Worm (Caenorhabditis elegans) whole organism, early embryonic: ENCODE results near the gene F28H7.7.

Source experiments
- B0310.2 ChIP-seq: sonication (generic microtip); optimal IDR thresholded peaks from 2 replicates; lab custom pipeline; 2016; ENCODE audit warnings: mild to moderate bottlenecking, missing genetic modification characterization, missing compliant biosample characterization
- F13C5.2 ChIP-seq: sonication (generic microtip); optimal IDR thresholded peaks from 2 replicates; lab custom pipeline; 2017; ENCODE audit warnings: mild to moderate bottlenecking, missing genetic modification characterization, inconsistent platforms, missing compliant biosample characterization
- aly-1 ChIP-seq: sonication (generic microtip); optimal IDR thresholded peaks from 2 replicates; lab custom pipeline; 2016; ENCODE audit warnings: missing genetic modification characterization, missing compliant biosample characterization
- ama-1 ChIP-seq: fragments of 150-350 bp; optimal IDR thresholded peaks from 2 replicates; lab custom pipeline; 2014
- ceh-13 ChIP-seq: fragments of 200-800 bp; sonication (Bioruptor generic); optimal IDR thresholded peaks from 2 replicates; lab custom pipeline; 2018; ENCODE audit warnings: mild to moderate bottlenecking, missing genetic modification characterization, missing compliant biosample characterization
- ceh-36 ChIP-seq: sonication (generic microtip); optimal IDR thresholded peaks from 2 replicates; lab custom pipeline; 2016; ENCODE audit warnings: missing genetic modification characterization, inconsistent platforms, missing compliant biosample characterization
- ets-7 ChIP-seq: sonication (generic microtip); optimal IDR thresholded peaks from 2 replicates; lab custom pipeline; 2016; ENCODE audit warnings: missing genotype, missing genetic modification characterization, missing compliant biosample characterization
- flt-1 ChIP-seq: fragments of 200-800 bp; sonication (Bioruptor generic); IDR thresholded peaks from 2 replicates; pipeline ENCODE4 v1.3.6; 2022; ENCODE audit warnings: missing genetic modification characterization, missing compliant biosample characterization
- hmbx-1 ChIP-seq: sonication (generic microtip); optimal IDR thresholded peaks from 2 replicates; lab custom pipeline; 2016; ENCODE audit warnings: mild to moderate bottlenecking, missing genetic modification characterization, missing compliant biosample characterization
- hmg-4 ChIP-seq: fragments of 200-800 bp; sonication (Bioruptor generic); optimal IDR thresholded peaks from 2 replicates; lab custom pipeline; 2018; ENCODE audit warnings: mild to moderate bottlenecking, missing genetic modification characterization, missing compliant biosample characterization
- hnd-1 ChIP-seq: sonication (generic microtip); optimal IDR thresholded peaks from 2 replicates; lab custom pipeline; 2016; ENCODE audit warnings: missing genetic modification characterization, missing compliant biosample characterization
- pes-1 ChIP-seq: fragments of 200-800 bp; sonication (Bioruptor generic); IDR thresholded peaks from 2 replicates; pipeline ENCODE4 v1.3.6; 2022; ENCODE audit warnings: missing genetic modification reagents, missing genetic modification characterization, missing compliant biosample characterization
- scrt-1 ChIP-seq: fragments of 200-800 bp; sonication (Bioruptor generic); IDR thresholded peaks from 2 replicates; pipeline ENCODE4 v1.3.6; 2022; ENCODE audit warnings: missing genetic modification characterization, missing compliant biosample characterization
- sea-1 ChIP-seq: fragments of 200-800 bp; sonication (Bioruptor generic); conservative IDR thresholded peaks from 2 replicates; pipeline ENCODE4 v1.3.6; 2022; ENCODE audit warnings: missing genetic modification characterization, missing compliant biosample characterization
- tbx-11 ChIP-seq: fragments of 200-800 bp; sonication (Bioruptor generic); IDR thresholded peaks from 2 replicates; pipeline ENCODE4 v1.3.6; 2022; ENCODE audit warnings: missing genetic modification characterization, missing compliant biosample characterization
- tbx-37 ChIP-seq: fragments of 200-800 bp; sonication (Bioruptor generic); conservative IDR thresholded peaks from 2 replicates; pipeline ENCODE4 v1.3.6; 2022; ENCODE audit warnings: missing genetic modification reagents, missing genetic modification characterization, missing compliant biosample characterization
- tra-4 ChIP-seq: sonication (generic microtip); optimal IDR thresholded peaks from 2 replicates; lab custom pipeline; 2017; ENCODE audit warnings: missing genetic modification characterization, missing compliant biosample characterization

F28H7.7 gene

DNA sequence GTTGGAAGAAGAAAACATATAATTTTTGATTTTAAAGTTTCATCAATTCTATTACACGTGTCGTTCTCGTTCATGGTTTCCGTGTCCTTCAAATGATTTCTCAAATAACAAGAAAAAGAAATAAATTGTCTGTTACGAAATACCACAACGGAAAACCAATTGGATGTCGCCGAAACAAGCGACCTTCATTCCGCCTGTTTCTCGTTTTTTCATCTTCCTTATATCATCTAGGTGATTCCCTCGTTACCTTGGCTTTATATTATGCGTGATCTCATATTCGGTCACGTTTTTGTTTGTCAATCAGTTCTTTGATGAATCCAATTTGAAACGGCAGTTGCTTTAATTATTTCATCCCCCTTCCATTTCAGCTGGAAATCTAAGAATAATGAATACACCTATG, 3.2 kb upstream of the F28H7.7 start:
- TF ChIP-seq pes-1 (no peak), sea-1 (GFP tag; lab: Robert Waterston, UW) (no peak), ama-1 (no peak), scrt-1 (no peak), hmbx-1 (no peak), F13C5.2 (tag; lab: Kevin White, UChicago) (no peak), hmg-4 (no peak), tbx-11 (GFP tag; lab: Robert Waterston, UW) (no peak), ceh-13 (no peak), ets-7 (tag; lab: Kevin White, UChicago) (no peak), tbx-37 (GFP tag; lab: Robert Waterston, UW) (no peak), B0310.2 (tag; lab: Kevin White, UChicago) (no peak), flt-1 (GFP tag; lab: Robert Waterston, UW) (no peak), hnd-1 (no peak), tra-4 (no peak), aly-1 (tag; lab: Kevin White, UChicago) (no peak)

DNA sequence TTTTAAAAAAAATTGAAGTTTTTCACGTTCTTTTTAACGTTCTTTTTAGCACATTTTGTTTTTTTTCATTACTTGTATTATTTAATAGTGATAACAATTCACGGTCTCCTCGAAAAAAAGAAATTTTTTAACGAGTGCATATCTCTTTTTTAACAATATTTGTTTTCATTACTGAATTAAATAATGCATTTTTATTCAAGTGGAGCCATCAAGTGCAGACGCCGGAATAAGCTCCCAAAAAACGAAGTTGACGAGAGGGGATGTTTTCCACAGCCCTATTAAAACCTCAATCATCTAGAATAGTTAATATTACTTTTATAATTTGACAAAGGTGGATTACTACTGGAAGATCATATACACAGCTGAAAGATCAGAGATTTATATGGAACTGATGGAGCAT, 2.7 kb upstream of the F28H7.7 start, which contains the start of gene irld-6:
Gene irld-6, minus strand, starts transcription at position 101 of the 400 bp plus-strand sequence.
- TF ChIP-seq tbx-11 (GFP tag; lab: Robert Waterston, UW), result no peak
- TF ChIP-seq ets-7 (tag; lab: Kevin White, UChicago), result no peak
- no peak for TF ChIP-seq tbx-37 (GFP tag; lab: Robert Waterston, UW)
- TF ChIP-seq scrt-1, result no peak
- no peak for TF ChIP-seq F13C5.2 (tag; lab: Kevin White, UChicago)
- no peak for TF ChIP-seq tra-4
- TF ChIP-seq B0310.2 (tag; lab: Kevin White, UChicago), result no peak
- TF ChIP-seq hmg-4, result no peak
- TF ChIP-seq hmbx-1, result no peak
- no peak for TF ChIP-seq sea-1 (GFP tag; lab: Robert Waterston, UW)
- no peak for TF ChIP-seq hnd-1
- no peak for TF ChIP-seq ceh-13
- TF ChIP-seq ceh-36 (tag; lab: Kevin White, UChicago), result no peak

DNA sequence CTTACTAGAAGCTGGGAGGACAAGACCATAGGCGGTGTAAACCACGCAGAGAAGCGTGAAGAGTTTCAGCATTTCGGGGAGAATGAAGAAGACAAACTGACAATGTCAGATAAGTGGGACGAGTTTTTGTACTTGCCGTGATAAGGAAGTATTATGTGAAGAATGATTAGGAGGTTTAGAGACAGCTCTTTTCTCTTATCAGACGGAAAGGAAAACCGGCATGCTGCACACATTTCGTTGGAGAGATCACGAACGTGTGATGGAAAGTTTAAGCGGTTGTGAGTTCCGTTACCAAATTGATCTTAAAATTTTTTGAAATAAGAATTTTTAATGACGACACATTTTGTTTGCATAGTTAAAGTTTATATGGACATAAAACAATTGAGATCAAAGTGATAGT, 3.3 kb downstream of the F28H7.7 start, which contains the start of gene F28H7.3:
Gene F28H7.3, minus strand, starts transcription at position 159 of the 400 bp plus-strand sequence.
- TF ChIP-seq tbx-37 (GFP tag; lab: Robert Waterston, UW) (no peak), hnd-1 (no peak), pes-1 (no peak), tra-4 (no peak), ceh-13 (no peak), hmg-4 (no peak), sea-1 (GFP tag; lab: Robert Waterston, UW) (no peak), F13C5.2 (tag; lab: Kevin White, UChicago) (no peak), ceh-36 (tag; lab: Kevin White, UChicago) (no peak), tbx-11 (GFP tag; lab: Robert Waterston, UW) (no peak), aly-1 (tag; lab: Kevin White, UChicago) (no peak)

DNA sequence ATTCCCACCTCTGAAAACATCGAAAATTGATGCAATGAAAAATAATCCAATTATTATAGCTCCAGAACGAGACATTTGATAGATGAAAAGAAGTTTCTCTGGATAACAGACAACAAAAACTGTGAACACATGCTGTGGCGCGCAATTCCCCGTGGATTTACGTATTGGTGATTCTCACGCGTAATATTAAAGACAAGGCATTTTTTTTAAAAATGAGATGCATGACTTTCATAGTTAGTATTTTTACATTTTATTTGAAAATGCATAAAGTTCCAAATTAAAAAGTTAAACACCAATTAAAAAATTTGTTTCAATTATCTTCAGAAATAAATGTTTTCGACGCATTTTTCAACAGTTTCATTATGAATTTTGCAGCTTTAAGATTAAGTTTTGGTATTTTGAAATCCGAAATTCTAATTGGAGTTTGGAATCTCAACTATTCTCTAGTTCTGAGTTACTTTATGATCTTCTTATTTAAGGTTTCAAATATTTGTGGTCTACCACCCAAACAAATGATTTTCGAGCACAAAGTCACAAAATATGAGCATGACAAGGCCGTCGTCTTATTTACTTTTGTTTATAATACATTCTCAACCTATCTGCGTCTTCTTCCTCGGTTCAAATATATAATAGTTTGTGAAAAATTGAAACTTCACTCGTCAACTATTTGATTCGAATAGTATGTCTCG, 6.5 kb downstream of the F28H7.7 start, which contains the start of the genes selt-1.2 and F28H7.2:
Gene selt-1.2, minus strand, starts transcription at position 101 of the 689 bp plus-strand sequence.
Gene F28H7.2, plus strand, starts transcription at position 639 of the 689 bp plus-strand sequence.
- TF ChIP-seq aly-1 (tag; lab: Kevin White, UChicago) (no peak), sea-1 (GFP tag; lab: Robert Waterston, UW) (no peak), tbx-37 (GFP tag; lab: Robert Waterston, UW) (no peak), ets-7 (tag; lab: Kevin White, UChicago) (no peak), flt-1 (GFP tag; lab: Robert Waterston, UW) (no peak), ama-1 (no peak), B0310.2 (tag; lab: Kevin White, UChicago) (no peak), ceh-13 (no peak), scrt-1 (no peak)

DNA sequence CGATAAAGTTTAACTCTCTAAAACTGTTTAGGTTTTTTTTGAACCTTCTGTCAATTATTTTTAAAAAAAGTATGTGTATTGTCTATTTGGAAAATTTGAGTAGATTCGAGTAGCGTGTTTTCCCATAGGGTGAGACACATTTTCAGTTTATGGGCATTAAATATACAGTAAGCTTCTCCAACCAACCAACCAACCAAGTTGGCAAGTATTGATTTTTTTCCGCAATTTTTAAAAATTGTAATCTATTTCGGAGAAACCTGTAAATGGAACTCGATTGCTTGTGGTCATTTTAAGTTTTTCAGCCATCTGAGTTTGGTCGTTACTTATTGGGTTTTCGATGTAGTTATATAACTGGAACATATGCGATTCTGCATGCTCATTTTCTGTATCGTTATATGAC, 8.9 kb downstream of the F28H7.7 start, which contains the start of gene srj-21:
Gene srj-21, plus strand, starts transcription at position 301 of the 400 bp plus-strand sequence.
- TF ChIP-seq ceh-36 (tag; lab: Kevin White, UChicago), result no peak
- TF ChIP-seq B0310.2 (tag; lab: Kevin White, UChicago), result no peak
- TF ChIP-seq ets-7 (tag; lab: Kevin White, UChicago), result no peak
- TF ChIP-seq tbx-37 (GFP tag; lab: Robert Waterston, UW), result no peak
- no peak for TF ChIP-seq flt-1 (GFP tag; lab: Robert Waterston, UW)

DNA sequence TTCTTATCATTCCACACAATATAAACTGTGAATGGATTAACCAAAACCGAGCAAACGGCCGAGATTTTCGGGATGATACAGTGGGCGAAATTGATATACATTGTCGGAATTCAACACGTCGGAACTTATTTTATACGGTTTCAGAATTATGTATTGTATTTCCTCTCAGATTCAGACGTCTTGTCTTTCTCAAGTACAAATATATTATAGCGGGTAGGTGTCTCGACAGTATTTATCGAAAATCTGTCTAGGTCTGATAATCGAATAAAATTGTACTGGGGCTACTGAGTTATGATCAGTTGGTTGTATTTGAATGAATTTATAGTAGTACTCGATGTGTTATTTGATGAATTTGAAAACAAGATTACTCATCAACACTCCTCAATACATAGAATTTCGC, 10.3 kb downstream of the F28H7.7 start, which contains the start of gene srj-22:
Gene srj-22, minus strand, starts transcription at position 101 of the 400 bp plus-strand sequence.
- TF ChIP-seq hnd-1 (no peak), tra-4 (no peak), hmbx-1 (no peak), ceh-13 (no peak), tbx-37 (GFP tag; lab: Robert Waterston, UW) (no peak), tbx-11 (GFP tag; lab: Robert Waterston, UW) (no peak), ets-7 (tag; lab: Kevin White, UChicago) (no peak), pes-1 (no peak), scrt-1 (no peak), F13C5.2 (tag; lab: Kevin White, UChicago) (no peak), aly-1 (tag; lab: Kevin White, UChicago) (no peak)

DNA sequence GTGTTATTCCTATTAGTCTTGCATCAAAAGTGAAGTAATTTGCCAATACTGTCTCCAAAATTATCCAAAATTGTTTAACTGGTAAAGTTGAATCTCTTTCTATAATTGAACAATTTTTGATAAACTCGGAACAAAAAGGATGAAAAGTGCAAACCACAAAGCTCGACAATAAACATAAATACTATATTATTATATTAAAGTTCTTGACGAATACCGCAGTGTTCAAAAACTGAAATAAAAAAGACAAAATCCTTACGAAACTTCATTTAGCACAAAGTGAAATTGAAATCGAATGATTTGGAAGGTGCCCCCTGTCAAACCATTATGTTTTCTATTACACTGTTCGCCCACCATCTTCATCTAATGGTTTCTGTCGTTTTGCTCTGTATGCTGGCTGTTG, 12.6 kb downstream of the F28H7.7 start, which contains the start of gene ZC302.3:
Gene ZC302.3, minus strand, starts transcription at position 101 of the 400 bp plus-strand sequence.
- no peak for TF ChIP-seq tbx-37 (GFP tag; lab: Robert Waterston, UW)
- no peak for TF ChIP-seq sea-1 (GFP tag; lab: Robert Waterston, UW)
- TF ChIP-seq ceh-13, result no peak
- TF ChIP-seq ceh-36 (tag; lab: Kevin White, UChicago), result no peak
- TF ChIP-seq ama-1, result no peak
- no peak for TF ChIP-seq tbx-11 (GFP tag; lab: Robert Waterston, UW)
- no peak for TF ChIP-seq ets-7 (tag; lab: Kevin White, UChicago)
- no peak for TF ChIP-seq tra-4
- no peak for TF ChIP-seq hnd-1
- TF ChIP-seq hmbx-1, result no peak
- TF ChIP-seq F13C5.2 (tag; lab: Kevin White, UChicago), result no peak
